Worm (Caenorhabditis elegans) whole organism, young adult: ENCODE measurements around the gene F25B4.7.

Experiments
- F33H1.4 ChIP-seq: fragments of 200-800 bp; sonication (Bioruptor generic); IDR thresholded peaks from 2 replicates; pipeline ENCODE4 v1.3.6; 2022; ENCODE audit warnings: missing genetic modification reagents, missing genetic modification characterization, missing compliant biosample characterization
- Y79H2A.3 ChIP-seq: fragments of 200-800 bp; sonication (Bioruptor generic); conservative IDR thresholded peaks from 2 replicates; pipeline ENCODE4 v1.3.6; 2022; ENCODE audit warnings: missing genetic modification reagents, missing genetic modification characterization, missing compliant biosample characterization
- ceh-91 ChIP-seq: fragments of 200-800 bp; sonication (Bioruptor generic); IDR thresholded peaks from 2 replicates; pipeline ENCODE4 v1.3.6; 2022; ENCODE audit warnings: missing genetic modification reagents, missing genetic modification characterization, missing compliant biosample characterization
- lag-1 ChIP-seq: fragments of 200-800 bp; sonication (Bioruptor generic); IDR thresholded peaks from 2 replicates; pipeline ENCODE4 v1.3.6; 2022; ENCODE audit warnings: missing genetic modification reagents, missing genetic modification characterization, missing compliant biosample characterization
- madf-8 ChIP-seq: fragments of 200-800 bp; sonication (Bioruptor generic); conservative IDR thresholded peaks from 2 replicates; pipeline ENCODE4 v1.3.6; 2022; ENCODE audit warnings: missing genetic modification reagents, missing genetic modification characterization, missing compliant biosample characterization
- mxl-1 ChIP-seq: sonication (generic microtip); optimal IDR thresholded peaks from 2 replicates; lab custom pipeline; 2016; ENCODE audit warnings: missing genetic modification characterization, missing compliant biosample characterization

Gene F25B4.7

DNA sequence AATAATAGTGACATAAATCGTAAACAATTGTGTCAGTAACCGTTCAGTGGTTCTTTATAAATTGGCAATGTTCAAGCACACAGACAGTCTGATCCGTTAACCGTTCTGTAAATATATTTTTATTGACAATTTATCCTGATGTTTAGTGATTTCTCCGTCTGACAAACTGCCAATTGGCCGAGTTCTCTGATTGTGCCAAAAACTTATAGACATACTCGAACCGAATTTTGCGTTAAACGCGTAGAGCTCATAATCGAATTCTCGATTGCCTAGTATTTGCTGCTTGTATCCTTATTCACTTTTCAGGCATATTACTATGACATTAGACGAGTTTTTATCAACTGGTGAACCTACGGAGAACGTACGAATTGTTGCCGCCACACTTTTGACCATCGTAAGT is 42.9 kb downstream of the F25B4.7 start, which contains the start of gene srx-117:
TSS of gene srx-117 (plus strand) at position 301 of the 400 bp plus-strand sequence.
- TF ChIP-seq lag-1 (GFP tag; lab: Robert Waterston, UW) (no peak), mxl-1 (no peak), Y79H2A.3 (GFP tag; lab: Robert Waterston, UW) (no peak)

DNA sequence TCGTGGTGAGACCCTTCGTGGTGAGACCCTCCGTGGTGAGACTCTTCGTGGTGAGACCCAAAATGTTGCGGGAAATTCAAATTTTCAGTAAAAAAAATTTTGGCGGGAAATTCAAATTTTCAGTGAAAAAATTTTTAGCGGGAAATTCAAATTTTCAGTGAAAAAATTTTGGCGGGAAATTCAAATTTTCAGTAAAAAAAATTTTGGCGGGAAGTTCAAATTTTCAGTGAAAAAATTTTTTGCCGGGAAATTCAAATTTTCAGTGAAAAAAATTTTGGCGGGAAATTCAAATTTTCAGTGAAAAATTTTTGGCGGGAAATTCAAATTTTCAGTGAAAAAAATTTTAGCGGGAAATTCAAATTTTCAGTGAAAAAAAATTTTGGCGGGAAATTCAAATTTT is 47.0 kb downstream of the F25B4.7 start:
- TF ChIP-seq ceh-91 (GFP tag; lab: Robert Waterston, UW) (peak; percentile 39; the same call in 1 of the 2 replicates), F33H1.4 (GFP tag; lab: Robert Waterston, UW) (peak; percentile 66), madf-8 (0 out of 2 replicates have a peak, but pooled peaks have one; percentile 29)
